Fruit fly (Drosophila melanogaster): ENCODE measurements around the gene Cyp40.

Cyp40 gene

DNA sequence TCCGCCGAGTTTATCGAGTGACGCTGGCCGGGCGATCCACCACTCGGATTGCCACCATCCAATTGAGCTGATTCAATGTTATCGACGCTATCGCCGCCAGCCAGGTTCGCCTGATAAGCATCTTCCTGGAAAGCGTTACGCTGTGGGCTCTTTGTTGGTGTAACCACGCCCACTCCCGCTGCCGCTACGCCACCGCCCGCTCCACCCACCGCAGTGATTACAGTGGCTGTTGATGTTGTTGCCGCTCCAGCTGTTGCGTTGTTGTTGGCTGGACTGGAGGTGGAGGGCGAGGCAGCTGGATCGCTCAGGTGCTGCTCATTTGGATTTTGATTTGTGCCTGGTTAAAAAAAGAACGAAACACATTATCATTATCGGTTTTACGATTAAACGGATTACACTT, 42.9 kb downstream of the Cyp40 start:
- TF ChIP-seq net (GFP tag; optimal IDR thresholded peaks at IDR 0.05): no peak
- peak; percentile 54 for TF ChIP-seq Eip93F (GFP tag; optimal IDR thresholded peaks at IDR 0.05)
- TF ChIP-seq dsx (GFP tag; optimal IDR thresholded peaks at IDR 0.05; ENCODE audit: poor library complexity, severe bottlenecking): no peak
- TF ChIP-seq CG34406 (GFP tag; optimal IDR thresholded peaks at IDR 0.05): no peak
- no peak for TF ChIP-seq CG8119 (GFP tag; IDR thresholded peaks at IDR 0.05)
- no peak for TF ChIP-seq Eip78C (GFP tag)
- peak; percentile 48 for TF ChIP-seq svp (GFP tag)
- TF ChIP-seq Met (GFP tag; optimal IDR thresholded peaks at IDR 0.05): no peak
- TF ChIP-seq CG11762 (GFP tag; optimal IDR thresholded peaks at IDR 0.05; ENCODE audit: insufficient read depth): no peak
- TF ChIP-seq Ets96B (tag; optimal IDR thresholded peaks at IDR 0.05): no peak
- TF ChIP-seq CG6808 (GFP tag; optimal IDR thresholded peaks at IDR 0.05): no peak
- no peak for TF ChIP-seq topi (GFP tag; optimal IDR thresholded peaks at IDR 0.05)
- peak; percentile 96 for TF ChIP-seq vri (GFP tag; optimal IDR thresholded peaks at IDR 0.05)
- no peak for TF ChIP-seq spab (GFP tag; optimal IDR thresholded peaks at IDR 0.05)
- TF ChIP-seq Sox14 (GFP tag; optimal IDR thresholded peaks at IDR 0.05): peak; percentile 87

DNA sequence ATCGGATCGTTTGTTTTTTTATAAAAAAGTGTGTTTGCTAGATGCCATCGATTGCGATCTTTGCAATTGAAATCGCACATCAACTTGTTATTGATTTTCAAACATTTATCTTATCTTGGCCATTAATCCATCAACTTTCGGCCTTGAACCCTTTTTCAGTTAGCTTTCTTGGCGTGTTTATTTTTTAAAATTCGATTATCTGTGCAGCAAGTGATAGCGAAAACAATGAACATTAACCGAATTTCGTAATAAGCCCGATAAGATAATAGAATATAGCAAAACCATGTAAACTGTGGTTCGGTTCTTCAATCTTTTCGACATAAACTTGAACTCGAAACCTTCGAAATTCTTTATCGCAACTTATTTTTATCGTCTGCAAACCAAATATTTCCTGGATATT, 45.8 kb downstream of the Cyp40 start:
- no peak for TF ChIP-seq fkh (GFP tag; optimal IDR thresholded peaks at IDR 0.05)
- TF ChIP-seq lz (GFP tag; optimal IDR thresholded peaks at IDR 0.05): no peak
- TF ChIP-seq ss (GFP tag; optimal IDR thresholded peaks at IDR 0.05): no peak
- TF ChIP-seq vri (GFP tag; optimal IDR thresholded peaks at IDR 0.05): peak; percentile 95
- TF ChIP-seq topi (GFP tag; optimal IDR thresholded peaks at IDR 0.05): no peak
- no peak for TF ChIP-seq CG10631 (GFP tag; optimal IDR thresholded peaks at IDR 0.05)
- no peak for TF ChIP-seq CG8119 (GFP tag; IDR thresholded peaks at IDR 0.05)
- no peak for TF ChIP-seq Sox14 (GFP tag; optimal IDR thresholded peaks at IDR 0.05)
- peak; percentile 61 for TF ChIP-seq Eip93F (GFP tag; optimal IDR thresholded peaks at IDR 0.05)
- TF ChIP-seq CG6163 (GFP tag; IDR thresholded peaks at IDR 0.05): no peak
- no peak for TF ChIP-seq eg (GFP tag; IDR thresholded peaks at IDR 0.05)
- TF ChIP-seq achi (GFP tag; optimal IDR thresholded peaks at IDR 0.05): no peak

DNA sequence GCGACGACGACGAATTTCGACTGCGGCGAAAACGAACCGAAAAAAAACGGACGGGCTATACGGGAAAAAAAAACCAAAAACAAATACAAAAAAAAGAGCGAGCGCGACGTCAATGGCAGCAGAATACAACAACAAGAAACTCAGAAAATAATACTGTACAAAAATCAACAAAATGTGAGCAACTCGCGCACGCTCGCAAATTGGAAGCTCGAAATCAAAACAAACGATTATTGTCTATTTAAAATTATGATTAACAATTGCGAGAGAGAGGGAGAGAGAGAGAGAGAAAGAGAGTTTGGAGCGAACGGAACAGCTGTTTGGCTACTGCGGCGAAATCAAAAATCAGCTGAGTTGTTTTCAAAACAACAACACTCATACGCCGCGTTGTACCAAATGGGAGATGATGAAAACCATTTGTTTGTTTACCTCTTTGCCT, 47.1 kb downstream of the Cyp40 start:
- TF ChIP-seq CG11294 (GFP tag; IDR thresholded peaks at IDR 0.05) (peak; percentile 26; the same call in 1 of the 2 replicates), CG15336 (GFP tag; IDR thresholded peaks at IDR 0.05) (peak; percentile 70), salr (GFP tag; optimal IDR thresholded peaks at IDR 0.05) (peak in 1 of 2 experiments; percentile 47), eg (GFP tag; IDR thresholded peaks at IDR 0.05) (peak; percentile 91), CG1621 (tag; optimal IDR thresholded peaks at IDR 0.05) (no peak), CG6163 (GFP tag; IDR thresholded peaks at IDR 0.05) (peak; percentile 83), CG6854 (GFP tag; optimal IDR thresholded peaks at IDR 0.05) (peak; percentile 83), Eip93F (GFP tag; optimal IDR thresholded peaks at IDR 0.05) (peak; percentile 49), CG34406 (GFP tag; optimal IDR thresholded peaks at IDR 0.05) (peak; percentile 46), Sox14 (GFP tag; optimal IDR thresholded peaks at IDR 0.05) (no peak), CG16779 (tag; optimal IDR thresholded peaks at IDR 0.05) (peak; percentile 72), cyc (GFP tag; optimal IDR thresholded peaks at IDR 0.05) (no peak), CG4318 (GFP tag; optimal IDR thresholded peaks at IDR 0.05) (no peak), Gug (GFP tag; IDR thresholded peaks at IDR 0.05) (no peak), ss (GFP tag; optimal IDR thresholded peaks at IDR 0.05) (no peak), lz (GFP tag; optimal IDR thresholded peaks at IDR 0.05) (no peak), vri (GFP tag; optimal IDR thresholded peaks at IDR 0.05) (peak; percentile 90), CG7368 (GFP tag; optimal IDR thresholded peaks at IDR 0.05) (no peak), OdsH (GFP tag; optimal IDR thresholded peaks at IDR 0.05) (no peak), Blimp-1 (GFP tag; optimal IDR thresholded peaks at IDR 0.05) (peak; percentile 52), CG6808 (GFP tag; optimal IDR thresholded peaks at IDR 0.05) (no peak), CG8119 (GFP tag; IDR thresholded peaks at IDR 0.05) (peak; percentile 69; the same call in 2 of the 3 replicates), Lpt (GFP tag; optimal IDR thresholded peaks at IDR 0.05) (peak; percentile 44), Eip75B (GFP tag; optimal IDR thresholded peaks at IDR 0.05) (no peak), CG10631 (GFP tag; optimal IDR thresholded peaks at IDR 0.05) (no peak), svp (GFP tag) (peak; percentile 78), net (GFP tag; optimal IDR thresholded peaks at IDR 0.05) (peak; percentile 72), CG3032 (tag; optimal IDR thresholded peaks at IDR 0.05) (no peak), Ets96B (tag; optimal IDR thresholded peaks at IDR 0.05) (no peak), fd85E (GFP tag; optimal IDR thresholded peaks at IDR 0.05) (no peak), fkh (GFP tag; optimal IDR thresholded peaks at IDR 0.05) (peak; percentile 77), Met (GFP tag; optimal IDR thresholded peaks at IDR 0.05) (peak; percentile 40), CG6276 (GFP tag; optimal IDR thresholded peaks at IDR 0.05) (peak; percentile 92), acj6 (GFP tag; optimal IDR thresholded peaks at IDR 0.05) (no peak), Smox (GFP tag; optimal IDR thresholded peaks at IDR 0.05) (no peak), Sox102F (GFP tag; optimal IDR thresholded peaks at IDR 0.05) (peak; percentile 48), dac (GFP tag; optimal IDR thresholded peaks at IDR 0.05) (no peak), fd59A (GFP tag; optimal IDR thresholded peaks at IDR 0.05) (no peak), achi (GFP tag; optimal IDR thresholded peaks at IDR 0.05) (no peak), Eip78C (GFP tag) (peak; percentile 71)

All from whole organism, prepupa.